Worm (Caenorhabditis elegans) whole organism, young adult: Measurements from ENCODE around the gene irld-34.

Experiments used
- D2030.7 ChIP-seq: fragments of 200-800 bp; sonication (Bioruptor generic); IDR thresholded peaks from 2 replicates; pipeline ENCODE4 v1.3.6; 2022; ENCODE audit warnings: missing genetic modification reagents, missing genetic modification characterization, missing compliant biosample characterization
- F10E7.11 ChIP-seq: sonication (generic microtip); optimal IDR thresholded peaks from 2 replicates; lab custom pipeline; 2017; ENCODE audit warnings: mild to moderate bottlenecking, missing genetic modification characterization, moderate library complexity, missing compliant biosample characterization
- F39B2.1 ChIP-seq: fragments of 200-800 bp; sonication (Bioruptor generic); IDR thresholded peaks from 2 replicates; pipeline ENCODE4 v1.3.6; 2022; ENCODE audit warnings: missing genetic modification reagents, missing genetic modification characterization, missing compliant biosample characterization
- K11D2.4 ChIP-seq: fragments of 200-800 bp; sonication (Bioruptor generic); IDR thresholded peaks from 2 replicates; pipeline ENCODE4 v1.3.6; 2022; ENCODE audit warnings: missing genetic modification reagents, missing genetic modification characterization, missing compliant biosample characterization
- Y53F4B.3 ChIP-seq: fragments of 200-800 bp; sonication (Bioruptor generic); IDR thresholded peaks from 2 replicates; pipeline ENCODE4 v1.3.6; 2022; ENCODE audit warnings: missing genetic modification reagents, missing genetic modification characterization, missing compliant biosample characterization
- Y56A3A.18 ChIP-seq: fragments of 200-800 bp; sonication (Bioruptor generic); IDR thresholded peaks from 2 replicates; pipeline ENCODE4 v1.3.6; 2022; ENCODE audit warnings: missing genetic modification reagents, missing genetic modification characterization, missing compliant biosample characterization
- Y67H2A.10 ChIP-seq: fragments of 200-800 bp; sonication (Bioruptor generic); conservative IDR thresholded peaks from 2 replicates; pipeline ENCODE4 v1.3.6; 2022; ENCODE audit warnings: missing genetic modification reagents, missing genetic modification characterization, missing compliant biosample characterization
- Y79H2A.3 ChIP-seq: fragments of 200-800 bp; sonication (Bioruptor generic); conservative IDR thresholded peaks from 2 replicates; pipeline ENCODE4 v1.3.6; 2022; ENCODE audit warnings: missing genetic modification reagents, missing genetic modification characterization, missing compliant biosample characterization
- Y95B8A.8 ChIP-seq: fragments of 200-800 bp; sonication (Bioruptor generic); IDR thresholded peaks from 2 replicates; pipeline ENCODE4 v1.3.6; 2022; ENCODE audit warnings: missing genetic modification reagents, missing genetic modification characterization, missing compliant biosample characterization
- ZK185.1 ChIP-seq: sonication (generic microtip); optimal IDR thresholded peaks from 2 replicates; lab custom pipeline; 2016; ENCODE audit warnings: mild to moderate bottlenecking, missing genetic modification characterization, missing compliant biosample characterization; ENCODE audit not compliant: poor library complexity, severe bottlenecking
- attf-3 ChIP-seq: fragments of 200-800 bp; sonication (Bioruptor generic); conservative IDR thresholded peaks from 2 replicates; pipeline ENCODE4 v1.3.6; 2022; ENCODE audit warnings: missing genetic modification reagents, missing genetic modification characterization, missing compliant biosample characterization
- attf-5 ChIP-seq: fragments of 200-800 bp; sonication (Bioruptor generic); optimal IDR thresholded peaks from 2 replicates; lab custom pipeline; 2018; ENCODE audit warnings: mild to moderate bottlenecking, missing genetic modification characterization, missing compliant biosample characterization
- attf-6 ChIP-seq: fragments of 200-800 bp; sonication (Bioruptor generic); IDR thresholded peaks from 2 replicates; pipeline ENCODE4 v1.3.6; 2022; ENCODE audit warnings: missing genetic modification reagents, missing genetic modification characterization, missing compliant biosample characterization
- ceh-40 ChIP-seq: fragments of 200-800 bp; sonication (Bioruptor generic); IDR thresholded peaks from 2 replicates; pipeline ENCODE4 v1.3.6; 2022; ENCODE audit warnings: missing genetic modification characterization, missing compliant biosample characterization
- ceh-79 ChIP-seq: sonication (generic microtip); optimal IDR thresholded peaks from 2 replicates; lab custom pipeline; 2017; ENCODE audit warnings: mild to moderate bottlenecking, missing genetic modification characterization, missing compliant biosample characterization
- chd-7 ChIP-seq: sonication (generic microtip); optimal IDR thresholded peaks from 2 replicates; lab custom pipeline; 2016; ENCODE audit warnings: mild to moderate bottlenecking, missing genetic modification characterization, moderate library complexity, missing compliant biosample characterization
- dox-1 ChIP-seq: fragments of 200-800 bp; sonication (Bioruptor generic); IDR thresholded peaks from 2 replicates; pipeline ENCODE4 v1.3.6; 2022; ENCODE audit warnings: missing genetic modification reagents, missing genetic modification characterization, missing compliant biosample characterization
- dpff-1 ChIP-seq: sonication (generic microtip); optimal IDR thresholded peaks from 2 replicates; lab custom pipeline; 2017; ENCODE audit warnings: mild to moderate bottlenecking, missing genetic modification characterization, missing compliant biosample characterization
- dpl-1 ChIP-seq: fragments of 150-350 bp; optimal IDR thresholded peaks from 2 replicates; lab custom pipeline; 2014; ENCODE audit warnings: missing biosample characterization, missing genetic modification reagents, missing genetic modification characterization
- ekl-4 ChIP-seq: fragments of 200-800 bp; sonication (Bioruptor generic); IDR thresholded peaks from 2 replicates; pipeline ENCODE4 v1.3.6; 2022; ENCODE audit warnings: missing genetic modification reagents, missing genetic modification characterization, missing compliant biosample characterization
- him-1 ChIP-seq: sonication (generic microtip); optimal IDR thresholded peaks from 2 replicates; lab custom pipeline; 2016; ENCODE audit warnings: missing genotype, missing genetic modification reagents, missing genetic modification characterization, missing compliant biosample characterization
- hmg-20 ChIP-seq: fragments of 200-800 bp; sonication (Bioruptor generic); IDR thresholded peaks from 2 replicates; pipeline ENCODE4 v1.3.6; 2022; ENCODE audit warnings: missing genetic modification reagents, missing genetic modification characterization, missing compliant biosample characterization
- lin-35 ChIP-seq, 3 experiments: fragments of 150-350 bp in 2 of 3; sonication (generic microtip) in 1 of 3; optimal IDR thresholded peaks; 2 replicates each; lab custom pipeline; 2014 to 2018; ENCODE audit warnings: missing biosample characterization in 3 of 3, missing genetic modification characterization in 3 of 3, missing genetic modification reagents in 3 of 3
- lsy-27 ChIP-seq: sonication (generic microtip); optimal IDR thresholded peaks from 2 replicates; lab custom pipeline; 2017; ENCODE audit warnings: missing genetic modification characterization, mild to moderate bottlenecking, missing compliant biosample characterization, antibody characterized with exemption, missing genotype, borderline replicate concordance; ENCODE audit not compliant: insufficient read depth
- madf-3 ChIP-seq: fragments of 200-800 bp; sonication (Bioruptor generic); IDR thresholded peaks from 2 replicates; pipeline ENCODE4 v1.3.6; 2022; ENCODE audit warnings: missing genetic modification reagents, missing genetic modification characterization, missing compliant biosample characterization
- madf-6 ChIP-seq: fragments of 200-800 bp; sonication (Bioruptor generic); IDR thresholded peaks from 2 replicates; pipeline ENCODE4 v1.3.6; 2022; ENCODE audit warnings: missing genetic modification reagents, missing genetic modification characterization, missing compliant biosample characterization
- mel-28 ChIP-seq: sonication (generic microtip); optimal IDR thresholded peaks from 2 replicates; lab custom pipeline; 2016; ENCODE audit warnings: borderline replicate concordance, mild to moderate bottlenecking, missing genetic modification characterization, missing compliant biosample characterization
- mxl-1 ChIP-seq: sonication (generic microtip); optimal IDR thresholded peaks from 2 replicates; lab custom pipeline; 2016; ENCODE audit warnings: missing genetic modification characterization, missing compliant biosample characterization
- sea-2 ChIP-seq: fragments of 200-800 bp; sonication (Bioruptor generic); IDR thresholded peaks from 2 replicates; pipeline ENCODE4 v1.3.6; 2022; ENCODE audit warnings: missing genetic modification characterization, missing compliant biosample characterization
- snpc-4 ChIP-seq, 5 experiments: fragments of 150-350 bp in 1 of 5; sonication (generic microtip) in 4 of 5; optimal IDR thresholded peaks; 2 replicates each; lab custom pipeline; 2014 to 2018; ENCODE audit warnings: missing genetic modification characterization in 5 of 5, missing biosample characterization in 3 of 5, antibody characterized with exemption in 2 of 5, mild to moderate bottlenecking in 2 of 5, missing compliant biosample characterization in 2 of 5, missing genotype in 2 of 5, moderate library complexity in 2 of 5, missing genetic modification reagents in 1 of 5
- tbp1 ChIP-seq: fragments of 200-800 bp; sonication (Bioruptor generic); optimal IDR thresholded peaks from 2 replicates; lab custom pipeline; 2018; ENCODE audit warnings: mild to moderate bottlenecking, missing genetic modification characterization, missing compliant biosample characterization
- tbx-9 ChIP-seq: sonication (generic microtip); optimal IDR thresholded peaks from 2 replicates; lab custom pipeline; 2016; ENCODE audit warnings: borderline replicate concordance, missing genetic modification characterization, inconsistent platforms, missing compliant biosample characterization
- tlf-1 ChIP-seq: fragments of 200-800 bp; sonication (Bioruptor generic); optimal IDR thresholded peaks from 2 replicates; lab custom pipeline; 2018; ENCODE audit warnings: mild to moderate bottlenecking, missing genetic modification characterization, missing compliant biosample characterization
- unc-130 ChIP-seq: sonication (generic microtip); optimal IDR thresholded peaks from 2 replicates; lab custom pipeline; 2016; ENCODE audit warnings: missing genetic modification reagents, missing genetic modification characterization, missing compliant biosample characterization
- ztf-22 ChIP-seq: fragments of 200-800 bp; sonication (Bioruptor generic); optimal IDR thresholded peaks from 2 replicates; lab custom pipeline; 2018; ENCODE audit warnings: mild to moderate bottlenecking, missing genetic modification characterization, moderate library complexity, missing compliant biosample characterization
- ztf-25 ChIP-seq: fragments of 200-800 bp; sonication (Bioruptor generic); IDR thresholded peaks from 2 replicates; pipeline ENCODE4 v1.3.6; 2022; ENCODE audit warnings: missing genetic modification reagents, missing genetic modification characterization, missing compliant biosample characterization
- ztf-28 ChIP-seq: fragments of 200-800 bp; sonication (Bioruptor generic); IDR thresholded peaks from 2 replicates; pipeline ENCODE4 v1.3.6; 2022; ENCODE audit warnings: missing genetic modification reagents, missing genetic modification characterization, missing compliant biosample characterization
- ztf-3 ChIP-seq: fragments of 200-800 bp; sonication (Bioruptor generic); optimal IDR thresholded peaks from 2 replicates; lab custom pipeline; 2018; ENCODE audit warnings: mild to moderate bottlenecking, missing genetic modification characterization, missing compliant biosample characterization

Gene irld-34

ce11 chrIII:9154766-9155165, at the start of gene irld-34:
irld-34 (plus strand) TSS chrIII:9155066.
- TF ChIP-seq madf-3 (GFP tag; lab: Robert Waterston, UW): no peak
- no peak for TF ChIP-seq lsy-27 (tag; lab: Kevin White, UChicago)
- TF ChIP-seq ZK185.1 (tag; lab: Kevin White, UChicago): no peak
- TF ChIP-seq tbx-9: no peak
- TF ChIP-seq Y95B8A.8: no peak
- no peak for TF ChIP-seq tbp1 (GFP tag; lab: Kevin White, UChicago)
- no peak for TF ChIP-seq attf-3 (GFP tag; lab: Robert Waterston, UW)
- TF ChIP-seq sea-2 (GFP tag; lab: Robert Waterston, UW): no peak

DNA sequence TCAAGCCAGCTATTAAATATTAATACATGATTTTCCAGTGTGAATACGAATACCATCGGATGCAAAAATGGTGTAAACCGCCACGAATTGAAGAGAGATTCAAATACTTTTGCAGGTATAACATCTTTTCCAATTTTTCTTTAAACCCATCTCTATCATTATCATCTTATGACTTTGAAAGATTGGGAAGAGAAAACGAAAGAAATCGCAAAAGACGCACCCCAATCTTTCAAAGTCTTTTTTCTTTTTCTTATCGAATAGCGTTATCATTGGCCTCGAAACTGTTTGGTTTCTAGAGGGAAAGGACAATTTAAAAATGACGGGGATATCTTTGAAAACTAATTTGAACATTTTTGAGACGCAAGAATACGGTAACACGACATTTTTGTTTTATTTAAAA, 49.2 kb upstream of the irld-34 start:
- TF ChIP-seq F10E7.11 (no peak), ekl-4 (GFP tag; lab: Robert Waterston, UW) (no peak), attf-6 (GFP tag; lab: Robert Waterston, UW) (no peak), Y53F4B.3 (GFP tag; lab: Robert Waterston, UW) (no peak), ztf-3 (no peak), snpc-4 (GFP tag; optimal IDR thresholded peaks at IDR 0.05; lab: Kevin White, UChicago) (no peak), snpc-4 (tag; optimal IDR thresholded peaks at IDR 0.05; lab: Kevin White, UChicago) (no peak), tlf-1 (GFP tag; lab: Kevin White, UChicago) (no peak), ztf-25 (GFP tag; lab: Robert Waterston, UW) (no peak), Y56A3A.18 (GFP tag; lab: Robert Waterston, UW) (no peak), K11D2.4 (no peak), dpff-1 (tag; lab: Kevin White, UChicago) (no peak), ztf-28 (GFP tag; lab: Robert Waterston, UW) (no peak), him-1 (no peak), F39B2.1 (GFP tag; lab: Robert Waterston, UW) (no peak), ceh-79 (no peak), chd-7 (tag; lab: Kevin White, UChicago) (no peak)
- TF ChIP-seq, all 124 proteins: peak for 0

DNA sequence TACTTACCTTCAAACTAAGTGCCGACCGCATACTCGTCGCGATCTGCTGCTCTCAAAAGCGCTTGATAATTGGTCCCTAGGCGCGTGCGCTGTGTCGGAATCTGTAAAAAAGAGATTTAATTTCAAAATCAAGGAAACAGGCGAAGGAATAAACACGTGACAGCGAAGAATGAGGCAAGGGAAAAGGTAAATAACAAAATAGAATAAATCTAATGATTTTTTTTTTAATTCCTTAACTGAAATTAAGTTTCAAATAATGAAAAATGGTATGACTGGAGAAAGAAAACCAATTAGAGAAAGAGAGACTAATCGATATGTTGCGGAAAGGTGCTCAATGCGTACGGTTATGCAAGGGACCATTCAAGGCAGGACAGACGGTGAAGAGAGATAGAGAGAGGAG, 45.7 kb upstream of the irld-34 start, which contains the start of gene cya-1:
TSS of gene cya-1 (minus strand) at position 101 of the 400 bp plus-strand sequence.
- TF ChIP-seq Y53F4B.3 (GFP tag; lab: Robert Waterston, UW) (no peak), madf-6 (GFP tag; lab: Robert Waterston, UW) (peak; percentile 8; the same call in 1 of the 2 replicates)

DNA sequence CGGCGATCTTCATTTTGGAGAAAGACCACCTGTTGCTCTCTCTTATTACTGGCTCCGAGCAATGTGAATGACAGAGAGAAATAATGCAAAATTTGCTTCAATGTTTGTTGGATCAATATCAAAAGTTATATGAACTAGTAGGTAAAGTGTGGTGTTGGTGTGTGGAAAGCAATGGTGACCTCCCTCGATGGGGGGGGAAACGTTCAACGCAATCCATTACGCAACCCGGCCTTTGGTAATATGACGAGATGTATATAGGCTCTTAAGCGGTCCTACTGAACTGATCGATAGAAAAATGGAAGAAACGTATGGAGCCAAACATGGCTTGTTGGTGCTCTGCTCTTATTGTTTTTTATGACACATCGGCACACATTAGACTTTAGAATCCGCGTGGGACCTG, 45.1 kb upstream of the irld-34 start:
- TF ChIP-seq lin-35 (GFP tag; optimal IDR thresholded peaks at IDR 0.05; lab: Kevin White, UChicago): no peak
- no peak for TF ChIP-seq Y53F4B.3 (GFP tag; lab: Robert Waterston, UW)
- no peak for TF ChIP-seq ceh-40 (GFP tag; lab: Robert Waterston, UW)
- TF ChIP-seq lsy-27 (tag; lab: Kevin White, UChicago): no peak
- TF ChIP-seq Y67H2A.10 (GFP tag; lab: Robert Waterston, UW): no peak
- TF ChIP-seq snpc-4 (GFP tag; optimal IDR thresholded peaks at IDR 0.05; lab: Kevin White, UChicago): no peak
- TF ChIP-seq snpc-4 (tag; optimal IDR thresholded peaks at IDR 0.05; lab: Kevin White, UChicago): no peak
- no peak for TF ChIP-seq Y95B8A.8
- no peak for TF ChIP-seq unc-130 (GFP tag; lab: Kevin White, UChicago)
- no peak for TF ChIP-seq Y79H2A.3
- no peak for TF ChIP-seq attf-6 (GFP tag; lab: Robert Waterston, UW)
- TF ChIP-seq F39B2.1 (GFP tag; lab: Robert Waterston, UW): no peak
- TF ChIP-seq ztf-22 (GFP tag; lab: Kevin White, UChicago): no peak
- no peak for TF ChIP-seq mel-28 (tag; lab: Kevin White, UChicago)
- no peak for TF ChIP-seq dpl-1
- no peak for TF ChIP-seq mxl-1 (tag; lab: Kevin White, UChicago)
- TF ChIP-seq hmg-20 (GFP tag; lab: Robert Waterston, UW): no peak
- TF ChIP-seq attf-5: no peak
- TF ChIP-seq D2030.7 (GFP tag; lab: Robert Waterston, UW): no peak
- TF ChIP-seq dox-1 (GFP tag; lab: Robert Waterston, UW): no peak
